Worm (Caenorhabditis elegans): ENCODE measurements around the gene aakg-3.

aakg-3 gene

ce11 chrX:2983996-2984395 lies 7.7 kb downstream of the aakg-3 start, which contains the start of gene osm-5:
Gene osm-5 (plus strand): TSS chrX:2984263.
- no peak for TF ChIP-seq blmp-1 (tag; optimal IDR thresholded peaks at IDR 0.05; ENCODE audit: insufficient read depth)
- no peak for TF ChIP-seq gmeb-1 (tag; optimal IDR thresholded peaks at IDR 0.05)
- no peak for TF ChIP-seq elt-1 (tag; optimal IDR thresholded peaks at IDR 0.05)
- no peak for TF ChIP-seq nhr-6 (tag; optimal IDR thresholded peaks at IDR 0.05)
- TF ChIP-seq Y55F3AM.14 (GFP tag; optimal IDR thresholded peaks at IDR 0.05), result no peak
- TF ChIP-seq nhr-237 (tag; optimal IDR thresholded peaks at IDR 0.05), result no peak
- TF ChIP-seq ztf-1 (GFP tag; conservative IDR thresholded peaks at IDR 0.05), result no peak
- TF ChIP-seq sem-4 (tag; optimal IDR thresholded peaks at IDR 0.05), result no peak
- no peak for TF ChIP-seq nhr-21 (tag; optimal IDR thresholded peaks at IDR 0.05)
- TF ChIP-seq nhr-23 (tag; optimal IDR thresholded peaks at IDR 0.05), result no peak
- no peak for TF ChIP-seq ztf-4 (tag; optimal IDR thresholded peaks at IDR 0.05)

ce11 chrX:2990145-2990544 lies 13.9 kb downstream of the aakg-3 start:
- no peak for TF ChIP-seq mdl-1 (tag; optimal IDR thresholded peaks at IDR 0.05)
- no peak for TF ChIP-seq nhr-25 (tag; optimal IDR thresholded peaks at IDR 0.05)
- TF ChIP-seq nhr-23 (tag; optimal IDR thresholded peaks at IDR 0.05), result no peak
- TF ChIP-seq lsy-2 (tag; optimal IDR thresholded peaks at IDR 0.05), result no peak
- TF ChIP-seq ztf-4 (tag; optimal IDR thresholded peaks at IDR 0.05), result no peak
- TF ChIP-seq peb-1 (tag; optimal IDR thresholded peaks at IDR 0.05), result no peak
- no peak for TF ChIP-seq gmeb-1 (tag; optimal IDR thresholded peaks at IDR 0.05)
- TF ChIP-seq unc-39 (tag; optimal IDR thresholded peaks at IDR 0.05), result no peak
- TF ChIP-seq F13H6.1 (tag; optimal IDR thresholded peaks at IDR 0.05), result no peak
- no peak for TF ChIP-seq ama-1 (optimal IDR thresholded peaks at IDR 0.05)
- TF ChIP-seq nhr-11 (tag; optimal IDR thresholded peaks at IDR 0.05), result no peak
- TF ChIP-seq R02D3.7 (tag; optimal IDR thresholded peaks at IDR 0.05), result no peak
- no peak for TF ChIP-seq ZK546.5 (tag; optimal IDR thresholded peaks at IDR 0.05)
- no peak for TF ChIP-seq elt-1 (tag; optimal IDR thresholded peaks at IDR 0.05)
- no peak for TF ChIP-seq crh-2 (tag; optimal IDR thresholded peaks at IDR 0.05)
- TF ChIP-seq mab-5 (tag; optimal IDR thresholded peaks at IDR 0.05), result no peak
- TF ChIP-seq ceh-82 (tag; optimal IDR thresholded peaks at IDR 0.05), result no peak
- TF ChIP-seq Y55F3AM.14 (GFP tag; optimal IDR thresholded peaks at IDR 0.05), result no peak
- TF ChIP-seq nhr-237 (tag; optimal IDR thresholded peaks at IDR 0.05), result no peak

- no peak for TF ChIP-seq alr-1 (tag; optimal IDR thresholded peaks at IDR 0.05)
- no peak for TF ChIP-seq fos-1 (tag; optimal IDR thresholded peaks at IDR 0.05)
- no peak for TF ChIP-seq lin-11 (tag; optimal IDR thresholded peaks at IDR 0.05)
- TF ChIP-seq nhr-21 (tag; optimal IDR thresholded peaks at IDR 0.05), result no peak
- no peak for TF ChIP-seq snpc-4 (tag; optimal IDR thresholded peaks at IDR 0.05)
- no peak for TF ChIP-seq egl-27 (tag; optimal IDR thresholded peaks at IDR 0.05)
- TF ChIP-seq nhr-25 (tag; optimal IDR thresholded peaks at IDR 0.05), result no peak
- no peak for TF ChIP-seq Y55F3AM.14 (GFP tag; optimal IDR thresholded peaks at IDR 0.05)
- no peak for TF ChIP-seq elt-1 (tag; optimal IDR thresholded peaks at IDR 0.05)
- TF ChIP-seq nhr-6 (tag; optimal IDR thresholded peaks at IDR 0.05), result no peak
- TF ChIP-seq mdl-1 (tag; optimal IDR thresholded peaks at IDR 0.05), result no peak
- no peak for TF ChIP-seq F13H6.1 (tag; optimal IDR thresholded peaks at IDR 0.05)
- TF ChIP-seq nhr-237 (tag; optimal IDR thresholded peaks at IDR 0.05), result no peak
- TF ChIP-seq blmp-1 (tag; optimal IDR thresholded peaks at IDR 0.05; ENCODE audit: insufficient read depth), result no peak
- TF ChIP-seq ZK546.5 (tag; optimal IDR thresholded peaks at IDR 0.05), result no peak
- TF ChIP-seq aly-2 (tag; optimal IDR thresholded peaks at IDR 0.05), result no peak
Measured at ce11 chrX:2996318-2996717, 20.1 kb downstream of the aakg-3 start.

ce11 chrX:2996976-2997399 lies 20.7 kb downstream of the aakg-3 start:
- peak; percentile 98 for TF ChIP-seq sma-9 (GFP tag; optimal IDR thresholded peaks at IDR 0.05)
- peak; percentile 9 for TF ChIP-seq sma-9 (tag; optimal IDR thresholded peaks at IDR 0.05)
- TF ChIP-seq C34F6.9 (tag; optimal IDR thresholded peaks at IDR 0.05), result peak; percentile 99
- TF ChIP-seq blmp-1 (tag; optimal IDR thresholded peaks at IDR 0.05; ENCODE audit: insufficient read depth), result peak; percentile 75
- peak; percentile 98 for TF ChIP-seq sem-4 (tag; optimal IDR thresholded peaks at IDR 0.05)
- peak; percentile 100 for TF ChIP-seq nhr-21 (tag; optimal IDR thresholded peaks at IDR 0.05)
- TF ChIP-seq sma-3 (GFP tag; optimal IDR thresholded peaks at IDR 0.05), result peak; percentile 98
- peak; percentile 91 for TF ChIP-seq unc-39 (tag; optimal IDR thresholded peaks at IDR 0.05)
- TF ChIP-seq unc-55 (GFP tag; optimal IDR thresholded peaks at IDR 0.05), result peak; percentile 100
- TF ChIP-seq crh-2 (tag; optimal IDR thresholded peaks at IDR 0.05), result peak; percentile 100
- peak; percentile 85 for TF ChIP-seq dmd-4 (tag; optimal IDR thresholded peaks at IDR 0.05)
- peak; percentile 99 for TF ChIP-seq zag-1 (tag; optimal IDR thresholded peaks at IDR 0.05)
- peak; percentile 99 for TF ChIP-seq nhr-6 (tag; optimal IDR thresholded peaks at IDR 0.05)
- peak; percentile 98 for TF ChIP-seq mab-5 (tag; optimal IDR thresholded peaks at IDR 0.05)
- TF ChIP-seq skn-1 (tag; optimal IDR thresholded peaks at IDR 0.05), result peak; percentile 96
- TF ChIP-seq nhr-77 (tag; optimal IDR thresholded peaks at IDR 0.05), result peak; percentile 98
- TF ChIP-seq nhr-25 (tag; optimal IDR thresholded peaks at IDR 0.05), result peak; percentile 99
- TF ChIP-seq ZK546.5 (tag; optimal IDR thresholded peaks at IDR 0.05), result peak; percentile 81
- peak; percentile 88 for TF ChIP-seq ceh-16 (tag; optimal IDR thresholded peaks at IDR 0.05)
- TF ChIP-seq lsy-2 (tag; optimal IDR thresholded peaks at IDR 0.05), result peak; percentile 96 to 98
- peak; percentile 99 for TF ChIP-seq fos-1 (tag; optimal IDR thresholded peaks at IDR 0.05)
- peak; percentile 89 for TF ChIP-seq nhr-11 (tag; optimal IDR thresholded peaks at IDR 0.05)
- peak; percentile 84 for TF ChIP-seq mbf-1 (tag; optimal IDR thresholded peaks at IDR 0.05)
- peak; percentile 99 for TF ChIP-seq F13H6.1 (tag; optimal IDR thresholded peaks at IDR 0.05)
- peak; percentile 79 for TF ChIP-seq peb-1 (tag; optimal IDR thresholded peaks at IDR 0.05)
- TF ChIP-seq ztf-4 (tag; optimal IDR thresholded peaks at IDR 0.05), result peak; percentile 95
- TF ChIP-seq R02D3.7 (tag; optimal IDR thresholded peaks at IDR 0.05), result peak; percentile 85
- no peak for TF ChIP-seq ztf-1 (GFP tag; conservative IDR thresholded peaks at IDR 0.05)
- TF ChIP-seq aly-2 (tag; optimal IDR thresholded peaks at IDR 0.05), result peak; percentile 65
- peak; percentile 82 for TF ChIP-seq ztf-11 (tag; optimal IDR thresholded peaks at IDR 0.05)
- peak; percentile 89 to 96 for TF ChIP-seq mdl-1 (tag; optimal IDR thresholded peaks at IDR 0.05)
- TF ChIP-seq alr-1 (tag; optimal IDR thresholded peaks at IDR 0.05), result peak; percentile 77
- TF ChIP-seq gmeb-1 (tag; optimal IDR thresholded peaks at IDR 0.05), result peak; percentile 93
- TF ChIP-seq elt-3 (tag; optimal IDR thresholded peaks at IDR 0.05), result peak; percentile 55

All from whole organism, L2 larva.